Fruit fly (Drosophila melanogaster): ENCODE measurements around the gene LManI.

LManI gene

dm6 chr2L:10474268-10474678 lies 17.2 kb upstream of the LManI start, which contains the start of gene RluA-1 (continued):
- TF ChIP-seq svp (GFP tag) (peak; percentile 96), CG6163 (GFP tag; IDR thresholded peaks at IDR 0.05) (peak; percentile 95), Hr39 (GFP tag; optimal IDR thresholded peaks at IDR 0.05) (peak; percentile 82), fkh (GFP tag; optimal IDR thresholded peaks at IDR 0.05) (peak; percentile 82), CG8119 (GFP tag; IDR thresholded peaks at IDR 0.05) (peak; percentile 99), fd85E (GFP tag; optimal IDR thresholded peaks at IDR 0.05) (peak; percentile 78), dac (GFP tag; optimal IDR thresholded peaks at IDR 0.05) (peak; percentile 97), Sox102F (GFP tag; optimal IDR thresholded peaks at IDR 0.05) (peak; percentile 93), CG6792 (GFP tag; optimal IDR thresholded peaks at IDR 0.05) (peak; percentile 95), CG15336 (GFP tag; IDR thresholded peaks at IDR 0.05) (peak; percentile 99), eg (GFP tag; IDR thresholded peaks at IDR 0.05) (peak; percentile 99), Met (GFP tag; optimal IDR thresholded peaks at IDR 0.05) (peak; percentile 85), pdm3 (GFP tag; optimal IDR thresholded peaks at IDR 0.05) (peak; percentile 95), CG8319 (GFP tag; optimal IDR thresholded peaks at IDR 0.05) (peak; percentile 95), Hr38 (GFP tag; optimal IDR thresholded peaks at IDR 0.05) (peak; percentile 33)

dm6 chr2L:10472257-10472656 lies 15.2 kb upstream of the LManI start:
- TF ChIP-seq spab (GFP tag; optimal IDR thresholded peaks at IDR 0.05) = no peak
- no peak for TF ChIP-seq ss (GFP tag; optimal IDR thresholded peaks at IDR 0.05)
- peak; percentile 69 for TF ChIP-seq fkh (GFP tag; optimal IDR thresholded peaks at IDR 0.05)
- no peak for TF ChIP-seq CG32006 (GFP tag; optimal IDR thresholded peaks at IDR 0.05)

DNA sequence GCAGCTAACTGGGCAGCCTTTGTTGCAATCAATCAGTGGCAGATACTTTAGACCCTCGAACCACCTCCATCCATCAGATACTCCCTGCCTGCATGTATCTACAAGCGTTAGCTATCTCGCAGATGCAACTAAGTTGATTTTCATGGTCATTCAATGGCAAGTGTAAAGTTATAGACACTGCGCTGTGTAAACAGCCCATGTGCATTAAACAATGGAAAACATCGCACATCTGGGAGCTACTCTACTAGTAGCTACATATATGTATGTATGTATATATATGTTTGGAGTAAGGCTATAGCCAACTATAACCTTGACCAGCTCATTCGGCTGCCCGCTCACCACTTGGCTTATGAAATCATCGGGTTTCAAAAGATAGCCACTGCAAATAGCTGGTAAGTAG lies 13.2 kb upstream of the LManI start:
- TF ChIP-seq dsx (GFP tag; optimal IDR thresholded peaks at IDR 0.05; ENCODE audit: poor library complexity, severe bottlenecking) = peak; percentile 36
- TF ChIP-seq Eip78C (GFP tag) = peak; percentile 16
- TF ChIP-seq Met (GFP tag; optimal IDR thresholded peaks at IDR 0.05) = no peak

DNA sequence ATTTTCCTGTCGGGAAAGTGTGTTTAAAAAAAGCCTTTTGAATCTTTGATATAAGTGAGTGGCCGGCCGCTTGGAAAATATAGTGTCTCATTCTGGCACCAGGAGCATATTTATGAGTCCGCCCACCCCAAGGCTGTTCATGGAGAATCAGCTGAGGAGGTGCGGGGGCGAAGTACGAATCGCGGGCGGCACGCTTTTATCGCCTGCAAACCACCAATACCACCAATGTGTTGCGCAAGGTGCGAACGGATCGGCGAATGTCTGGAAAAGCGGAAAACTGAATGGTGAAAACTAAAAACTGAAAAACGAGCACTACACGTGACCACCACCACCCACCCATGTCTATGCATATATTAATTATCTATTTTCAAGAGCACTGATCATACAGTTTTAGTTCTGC lies 11.9 kb upstream of the LManI start:
- no peak for TF ChIP-seq CG7368 (GFP tag; optimal IDR thresholded peaks at IDR 0.05)
- no peak for TF ChIP-seq Lpt (GFP tag; optimal IDR thresholded peaks at IDR 0.05)
- no peak for TF ChIP-seq CG6792 (GFP tag; optimal IDR thresholded peaks at IDR 0.05)
- TF ChIP-seq spab (GFP tag; optimal IDR thresholded peaks at IDR 0.05) = no peak
- no peak for TF ChIP-seq Blimp-1 (GFP tag; optimal IDR thresholded peaks at IDR 0.05)
- TF ChIP-seq Sox14 (GFP tag; optimal IDR thresholded peaks at IDR 0.05) = no peak
- no peak for TF ChIP-seq topi (GFP tag; optimal IDR thresholded peaks at IDR 0.05)
- TF ChIP-seq Eip78C (GFP tag) = no peak

DNA sequence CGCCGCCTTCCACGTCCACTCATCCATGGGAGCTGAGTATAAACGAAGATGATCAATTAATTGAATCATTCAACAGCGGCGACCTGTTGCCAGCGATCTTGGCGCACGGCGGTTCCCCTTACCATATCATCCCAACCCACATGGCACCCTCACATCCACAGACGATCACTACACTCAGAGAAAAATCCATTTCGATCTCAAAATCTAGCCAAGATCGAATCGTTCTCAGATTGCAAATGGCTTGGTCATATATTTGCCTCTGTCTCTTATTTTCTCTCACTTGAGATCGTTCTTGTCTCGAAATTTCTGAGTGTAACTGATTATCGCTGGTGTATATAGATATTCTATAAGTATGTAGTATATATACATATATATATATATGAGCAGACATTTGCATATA lies 11.3 kb upstream of the LManI start:
- TF ChIP-seq CG6163 (GFP tag; IDR thresholded peaks at IDR 0.05) (peak; percentile 80), Hr4 (GFP tag; optimal IDR thresholded peaks at IDR 0.05) (peak; percentile 43), lz (GFP tag; optimal IDR thresholded peaks at IDR 0.05) (peak; percentile 7), Sox14 (GFP tag; optimal IDR thresholded peaks at IDR 0.05) (peak; percentile 30), CG8119 (GFP tag; IDR thresholded peaks at IDR 0.05) (no peak), salr (GFP tag; optimal IDR thresholded peaks at IDR 0.05) (peak in 1 of 2 experiments; percentile 30), CG16779 (tag; optimal IDR thresholded peaks at IDR 0.05) (no peak), CG15336 (GFP tag; IDR thresholded peaks at IDR 0.05) (no peak; the same call in 1 of the 2 replicates), pdm3 (GFP tag; optimal IDR thresholded peaks at IDR 0.05) (peak; percentile 60), CG34406 (GFP tag; optimal IDR thresholded peaks at IDR 0.05) (peak; percentile 46), Lpt (GFP tag; optimal IDR thresholded peaks at IDR 0.05) (peak; percentile 13), dac (GFP tag; optimal IDR thresholded peaks at IDR 0.05) (no peak), OdsH (GFP tag; optimal IDR thresholded peaks at IDR 0.05) (peak; percentile 58), CG11762 (GFP tag; optimal IDR thresholded peaks at IDR 0.05; ENCODE audit: insufficient read depth) (peak; percentile 30), Hr38 (GFP tag; optimal IDR thresholded peaks at IDR 0.05) (no peak), Hr39 (GFP tag; optimal IDR thresholded peaks at IDR 0.05) (peak; percentile 4), Smox (GFP tag; optimal IDR thresholded peaks at IDR 0.05) (peak; percentile 40), svp (GFP tag) (peak; percentile 89), Eip78C (GFP tag) (peak; percentile 81), CG3919 (GFP tag; optimal IDR thresholded peaks at IDR 0.05) (peak; percentile 55), CG4318 (GFP tag; optimal IDR thresholded peaks at IDR 0.05) (peak; percentile 19), CG8319 (GFP tag; optimal IDR thresholded peaks at IDR 0.05) (peak; percentile 4), Met (GFP tag; optimal IDR thresholded peaks at IDR 0.05) (peak; percentile 25), CG6854 (GFP tag; optimal IDR thresholded peaks at IDR 0.05) (no peak), cyc (GFP tag; optimal IDR thresholded peaks at IDR 0.05) (peak; percentile 38), CG6808 (GFP tag; optimal IDR thresholded peaks at IDR 0.05) (peak; percentile 48), vri (GFP tag; optimal IDR thresholded peaks at IDR 0.05) (no peak), net (GFP tag; optimal IDR thresholded peaks at IDR 0.05) (peak; percentile 44), CG1621 (tag; optimal IDR thresholded peaks at IDR 0.05) (no peak), Gug (GFP tag; IDR thresholded peaks at IDR 0.05) (no peak)

Measured in whole organism, prepupa.